Fruit fly (Drosophila melanogaster) whole organism, embryonic: ENCODE measurements around the gene Baldspot.

Source experiments
- Antp ChIP-seq: fragments of 200-800 bp; sonication (Bioruptor generic); optimal IDR thresholded peaks from 3 replicates; lab custom pipeline; 2016; ENCODE audit warnings: missing biosample characterization, missing genetic modification characterization
- BtbVII ChIP-seq: fragments of 200-800 bp; sonication (Bioruptor generic); optimal IDR thresholded peaks from 3 replicates; lab custom pipeline; 2017; ENCODE audit warnings: missing biosample characterization, mild to moderate bottlenecking, missing genetic modification characterization
- Bteb2 ChIP-seq: fragments of 200-800 bp; sonication (Bioruptor generic); optimal IDR thresholded peaks from 2 replicates; lab custom pipeline; 2016; ENCODE audit warnings: missing biosample characterization, missing genetic modification characterization
- CG11247 ChIP-seq: fragments of 200-800 bp; sonication (Bioruptor generic); IDR thresholded peaks from 2 replicates; pipeline ENCODE4 v1.3.6; 2022; ENCODE audit warnings: missing biosample characterization, missing genetic modification characterization
- CG11695 ChIP-seq: fragments of 200-800 bp; sonication (Bioruptor generic); IDR thresholded peaks from 3 replicates; pipeline ENCODE4 v1.3.6; 2022; ENCODE audit warnings: missing biosample characterization, missing genetic modification characterization
- CG13424 ChIP-seq: fragments of 200-800 bp; sonication (Bioruptor generic); optimal IDR thresholded peaks from 2 replicates; lab custom pipeline; 2019; ENCODE audit warnings: missing biosample characterization, mild to moderate bottlenecking, missing genetic modification characterization, moderate library complexity
- CG14050 ChIP-seq: fragments of 200-800 bp; sonication (Bioruptor generic); IDR thresholded peaks from 3 replicates; pipeline ENCODE4 v1.3.6; 2022; ENCODE audit warnings: missing biosample characterization, missing genetic modification characterization
- CG17912 ChIP-seq: fragments of 200-800 bp; sonication (Bioruptor generic); optimal IDR thresholded peaks from 2 replicates; lab custom pipeline; 2018; ENCODE audit warnings: missing biosample characterization, mild to moderate bottlenecking, missing genetic modification characterization
- CG18011 ChIP-seq: fragments of 200-800 bp; sonication (Bioruptor generic); optimal IDR thresholded peaks from 2 replicates; lab custom pipeline; 2017; ENCODE audit warnings: missing biosample characterization, missing genetic modification characterization, mild to moderate bottlenecking, moderate library complexity, missing genotype
- CG1832 ChIP-seq: fragments of 200-800 bp; sonication (Bioruptor generic); optimal IDR thresholded peaks from 2 replicates; lab custom pipeline; 2017; ENCODE audit warnings: missing biosample characterization, mild to moderate bottlenecking, missing genetic modification characterization, inconsistent platforms
- CG2116 ChIP-seq: fragments of 200-800 bp; sonication (Bioruptor generic); optimal IDR thresholded peaks from 3 replicates; lab custom pipeline; 2018; ENCODE audit warnings: missing biosample characterization, mild to moderate bottlenecking, missing genetic modification characterization
- CG2129 ChIP-seq: fragments of 200-800 bp; sonication (Bioruptor generic); IDR thresholded peaks from 2 replicates; pipeline ENCODE4 v1.3.6; 2022; ENCODE audit warnings: missing biosample characterization, missing genetic modification characterization; ENCODE audit not compliant: partially characterized antibody
- CG2199 ChIP-seq: fragments of 200-800 bp; sonication (Bioruptor generic); IDR thresholded peaks from 3 replicates; pipeline ENCODE4 v1.3.6; 2022; ENCODE audit warnings: missing biosample characterization, missing genetic modification characterization
- CG31441 ChIP-seq: fragments of 200-800 bp; sonication (Bioruptor generic); IDR thresholded peaks from 2 replicates; pipeline ENCODE4 v1.3.6; 2022; ENCODE audit warnings: missing biosample characterization, missing genetic modification characterization
- CG32532 ChIP-seq: fragments of 200-800 bp; sonication (Bioruptor generic); IDR thresholded peaks from 2 replicates; pipeline ENCODE4 v1.3.6; 2022; ENCODE audit warnings: missing biosample characterization, missing genetic modification characterization
- CG33557 ChIP-seq: fragments of 200-800 bp; sonication (Bioruptor generic); optimal IDR thresholded peaks from 2 replicates; lab custom pipeline; 2019; ENCODE audit warnings: missing biosample characterization, mild to moderate bottlenecking, missing genetic modification characterization, moderate library complexity
- CG6272 ChIP-seq: fragments of 200-800 bp; sonication (Bioruptor generic); IDR thresholded peaks from 2 replicates; pipeline ENCODE4 v1.3.6; 2022; ENCODE audit warnings: missing biosample characterization, missing genetic modification characterization
- CG7745 ChIP-seq: fragments of 200-800 bp; sonication (Bioruptor generic); optimal IDR thresholded peaks from 2 replicates; lab custom pipeline; 2018; ENCODE audit warnings: missing biosample characterization, mild to moderate bottlenecking, missing genetic modification characterization, moderate library complexity
- CG7928 ChIP-seq: fragments of 200-800 bp; sonication (Bioruptor generic); optimal IDR thresholded peaks from 2 replicates; lab custom pipeline; 2017; ENCODE audit warnings: missing biosample characterization, mild to moderate bottlenecking, missing genetic modification characterization
- CG8281 ChIP-seq: fragments of 200-800 bp; sonication (Bioruptor generic); optimal IDR thresholded peaks from 2 replicates; lab custom pipeline; 2018; ENCODE audit warnings: missing biosample characterization, mild to moderate bottlenecking, missing genetic modification characterization, moderate library complexity
- CG8290 ChIP-seq, 3 experiments: fragments of 200-800 bp; sonication (Bioruptor generic); optimal IDR thresholded peaks; 2 replicates each; lab custom pipeline; 2016 to 2019; ENCODE audit warnings: missing biosample characterization in 3 of 3, missing genetic modification characterization in 3 of 3, mild to moderate bottlenecking in 2 of 3, moderate library complexity in 1 of 3
- Camta ChIP-seq: fragments of 200-800 bp; sonication (Bioruptor generic); optimal IDR thresholded peaks from 2 replicates; lab custom pipeline; 2016; ENCODE audit warnings: missing biosample characterization, missing genetic modification characterization
- CkIIα-i1 ChIP-seq: fragments of 200-800 bp; sonication (Bioruptor generic); IDR thresholded peaks from 2 replicates; pipeline ENCODE4 v1.3.6; 2022; ENCODE audit warnings: missing biosample characterization, missing genetic modification characterization
- Elba2 ChIP-seq: fragments of 200-800 bp; sonication (Bioruptor generic); optimal IDR thresholded peaks from 3 replicates; lab custom pipeline; 2016; ENCODE audit warnings: missing biosample characterization, missing genetic modification characterization
- HLH4C ChIP-seq: fragments of 200-800 bp; sonication (Bioruptor generic); IDR thresholded peaks from 3 replicates; pipeline ENCODE4 v1.3.6; 2022; ENCODE audit warnings: missing biosample characterization, missing genetic modification characterization; ENCODE audit not compliant: partially characterized antibody
- Hey ChIP-seq: fragments of 200-800 bp; sonication (Bioruptor generic); optimal IDR thresholded peaks from 3 replicates; lab custom pipeline; 2018; ENCODE audit warnings: missing biosample characterization, mild to moderate bottlenecking, missing genetic modification characterization
- Mrtf ChIP-seq: fragments of 200-800 bp; sonication (Bioruptor generic); IDR thresholded peaks from 3 replicates; pipeline ENCODE4 v1.3.6; 2022; ENCODE audit warnings: missing biosample characterization, missing genetic modification characterization
- NC2β ChIP-seq: fragments of 200-800 bp; sonication (Bioruptor generic); optimal IDR thresholded peaks from 2 replicates; lab custom pipeline; 2016; ENCODE audit warnings: missing biosample characterization, missing genetic modification characterization
- Nf-YB ChIP-seq: fragments of 200-800 bp; sonication (Bioruptor generic); optimal IDR thresholded peaks from 3 replicates; lab custom pipeline; 2019; ENCODE audit warnings: missing biosample characterization, mild to moderate bottlenecking, missing genetic modification characterization, moderate library complexity
- Rfx ChIP-seq: fragments of 200-800 bp; sonication (Bioruptor generic); IDR thresholded peaks from 2 replicates; pipeline ENCODE4 v1.3.6; 2022; ENCODE audit warnings: missing biosample characterization, missing genetic modification characterization
- Stat92E ChIP-seq, 3 experiments: fragments of >200 bp in 2 of 3; fragments of 200-800 bp in 1 of 3; sonication (Bioruptor generic) in 1 of 3; optimal IDR thresholded peaks; 2 replicates each; lab custom pipeline; 2017 to 2019; ENCODE audit warnings: missing biosample characterization in 3 of 3, missing genetic modification characterization in 3 of 3, mild to moderate bottlenecking in 1 of 3, moderate library complexity in 1 of 3
- al ChIP-seq: fragments of 200-800 bp; sonication (Bioruptor generic); IDR thresholded peaks from 2 replicates; pipeline ENCODE4 v1.3.6; 2022; ENCODE audit warnings: missing biosample characterization, missing genetic modification characterization
- amos ChIP-seq: fragments of 200-800 bp; sonication (Bioruptor generic); IDR thresholded peaks from 2 replicates; pipeline ENCODE4 v1.3.6; 2022; ENCODE audit warnings: missing biosample characterization, missing genetic modification characterization; ENCODE audit not compliant: partially characterized antibody
- cg ChIP-seq: fragments of 200-800 bp; sonication (Bioruptor generic); optimal IDR thresholded peaks from 3 replicates; lab custom pipeline; 2019; ENCODE audit warnings: missing biosample characterization, mild to moderate bottlenecking, missing genetic modification characterization, moderate library complexity
- ci ChIP-seq: fragments of 200-800 bp; sonication (Bioruptor generic); IDR thresholded peaks from 3 replicates; pipeline ENCODE4 v1.3.6; 2022; ENCODE audit warnings: missing biosample characterization, missing genetic modification characterization
- crol ChIP-seq: fragments of 200-800 bp; sonication (Bioruptor generic); IDR thresholded peaks from 2 replicates; pipeline ENCODE4 v1.3.6; 2022; ENCODE audit warnings: missing biosample characterization, missing genetic modification characterization
- danr ChIP-seq: fragments of 200-800 bp; sonication (Bioruptor generic); IDR thresholded peaks from 2 replicates; pipeline ENCODE4 v1.3.6; 2022; ENCODE audit warnings: missing biosample characterization, missing genetic modification characterization
- dimm ChIP-seq: fragments of 200-800 bp; sonication (Bioruptor generic); IDR thresholded peaks from 2 replicates; pipeline ENCODE4 v1.3.6; 2022; ENCODE audit warnings: missing biosample characterization, missing genetic modification characterization
- fd96Cb ChIP-seq: fragments of 200-800 bp; sonication (Bioruptor generic); optimal IDR thresholded peaks from 2 replicates; lab custom pipeline; 2018; ENCODE audit warnings: missing biosample characterization, mild to moderate bottlenecking, missing genetic modification characterization, moderate library complexity
- gem ChIP-seq: fragments of 200-800 bp; sonication (Bioruptor generic); optimal IDR thresholded peaks from 2 replicates; lab custom pipeline; 2019; ENCODE audit warnings: missing biosample characterization, mild to moderate bottlenecking, missing genetic modification characterization, moderate library complexity
- her ChIP-seq: fragments of 200-800 bp; sonication (Bioruptor generic); optimal IDR thresholded peaks from 2 replicates; lab custom pipeline; 2016; ENCODE audit warnings: missing biosample characterization, missing genetic modification characterization
- jumu ChIP-seq: fragments of 200-800 bp; sonication (Bioruptor generic); optimal IDR thresholded peaks from 3 replicates; lab custom pipeline; 2016; ENCODE audit warnings: missing biosample characterization, missing genetic modification characterization
- kay ChIP-seq: fragments of 200-800 bp; sonication (Bioruptor generic); optimal IDR thresholded peaks from 2 replicates; lab custom pipeline; 2016; ENCODE audit warnings: missing biosample characterization, missing genetic modification characterization
- lilli ChIP-seq: fragments of 200-800 bp; sonication (Bioruptor generic); optimal IDR thresholded peaks from 3 replicates; lab custom pipeline; 2016; ENCODE audit warnings: missing biosample characterization, missing genetic modification characterization
- lmd ChIP-seq: fragments of 200-800 bp; sonication (Bioruptor generic); IDR thresholded peaks from 2 replicates; pipeline ENCODE4 v1.3.6; 2022; ENCODE audit warnings: missing biosample characterization, missing genetic modification characterization
- mirr ChIP-seq: fragments of 200-800 bp; sonication (Bioruptor generic); optimal IDR thresholded peaks from 3 replicates; lab custom pipeline; 2018; ENCODE audit warnings: missing biosample characterization, mild to moderate bottlenecking, missing genetic modification characterization
- prd ChIP-seq, 3 experiments: fragments of >200 bp in 2 of 3; fragments of 200-800 bp in 1 of 3; sonication (Bioruptor generic) in 1 of 3; optimal IDR thresholded peaks in 2 of 3; IDR thresholded peaks in 1 of 3; 2 replicates in 2 of 3; 3 replicates in 1 of 3; pipeline versions ENCODE4 v1.3.6 to Lab custom; 2017 to 2022; ENCODE audit warnings: missing biosample characterization in 1 of 3, missing genetic modification characterization in 1 of 3
- sna ChIP-seq: fragments of 200-800 bp; sonication (Bioruptor generic); IDR thresholded peaks from 2 replicates; pipeline ENCODE4 v1.3.6; 2022; ENCODE audit warnings: missing biosample characterization, missing genetic modification characterization; ENCODE audit not compliant: partially characterized antibody
- unpg ChIP-seq: fragments of 200-800 bp; sonication (Bioruptor generic); optimal IDR thresholded peaks from 3 replicates; lab custom pipeline; 2018; ENCODE audit warnings: missing biosample characterization, mild to moderate bottlenecking, missing genetic modification characterization, moderate library complexity
- zfh1 ChIP-seq: fragments of 200-800 bp; sonication (Bioruptor generic); IDR thresholded peaks from 3 replicates; pipeline ENCODE4 v1.3.6; 2022; ENCODE audit warnings: missing biosample characterization, missing genetic modification characterization

The Baldspot gene

dm6 chr3L:16612972-16613371 lies 48.4 kb downstream of the Baldspot start (continued):
- TF ChIP-seq al: 0 out of 2 replicates have a peak, but pooled peaks have one; percentile 31
- TF ChIP-seq Elba2 (GFP tag; lab: Kevin White, UChicago): no peak
- no peak for TF ChIP-seq amos (GFP tag; lab: Robert Waterston, UW)
- no peak for TF ChIP-seq CG8281
- TF ChIP-seq Stat92E (GFP tag; optimal IDR thresholded peaks at IDR 0.05; lab: Kevin White, UChicago): no peak
- TF ChIP-seq ci (GFP tag; lab: Robert Waterston, UW): peak; percentile 10; the same call in 1 of the 3 replicates
- TF ChIP-seq gem (tag; lab: Kevin White, UChicago): no peak
- TF ChIP-seq Camta (GFP tag; lab: Kevin White, UChicago): no peak
- no peak for TF ChIP-seq CG7745
- no peak for TF ChIP-seq sna
- no peak for TF ChIP-seq Bteb2
- TF ChIP-seq CG14050: no peak
- TF ChIP-seq crol (GFP tag; lab: Robert Waterston, UW): peak; percentile 59
- peak; percentile 59 for TF ChIP-seq CG32532 (GFP tag; lab: Robert Waterston, UW)
- TF ChIP-seq CG18011 (GFP tag; lab: Kevin White, UChicago): no peak
- TF ChIP-seq unpg (GFP tag; lab: Kevin White, UChicago): no peak
- no peak for TF ChIP-seq CG17912 (GFP tag; lab: Kevin White, UChicago)
- TF ChIP-seq CG8290 (GFP tag; optimal IDR thresholded peaks at IDR 0.05; lab: Kevin White, UChicago): no peak
- peak in 1 of 2 experiments; percentile 59 for TF ChIP-seq CG8290 (tag; optimal IDR thresholded peaks at IDR 0.05; lab: Kevin White, UChicago)
- no peak for TF ChIP-seq fd96Cb
- TF ChIP-seq kay (GFP tag; lab: Kevin White, UChicago): peak; percentile 62
- no peak for TF ChIP-seq CkIIα-i1 (GFP tag; lab: Robert Waterston, UW)
- TF ChIP-seq NC2β (GFP tag; lab: Kevin White, UChicago): no peak
- no peak for TF ChIP-seq Nf-YB (GFP tag; lab: Kevin White, UChicago)
- no peak for TF ChIP-seq lmd (GFP tag; lab: Robert Waterston, UW)
- no peak for TF ChIP-seq mirr (GFP tag; lab: Kevin White, UChicago)
- TF ChIP-seq HLH4C (GFP tag; lab: Robert Waterston, UW): 0 out of 3 replicates have a peak, but pooled peaks have one; percentile 21
- TF ChIP-seq lilli: peak; percentile 17
- TF ChIP-seq danr (GFP tag; lab: Robert Waterston, UW): no peak
- TF ChIP-seq prd (optimal IDR thresholded peaks at IDR 0.05; lab: Kevin White, UChicago): no peak
- 0 out of 3 replicates have a peak, but pooled peaks have one; percentile 24 for TF ChIP-seq prd (GFP tag; IDR thresholded peaks at IDR 0.05; lab: Robert Waterston, UW)
- TF ChIP-seq CG2199 (GFP tag; lab: Robert Waterston, UW): no peak
- no peak for TF ChIP-seq CG31441
- TF ChIP-seq CG11695 (GFP tag; lab: Robert Waterston, UW): no peak
- no peak for TF ChIP-seq CG13424
- no peak for TF ChIP-seq her
- TF ChIP-seq CG2116: no peak
- TF ChIP-seq CG11247 (GFP tag; lab: Robert Waterston, UW): no peak
- TF ChIP-seq CG33557 (GFP tag; lab: Kevin White, UChicago): no peak
- no peak for TF ChIP-seq CG2129 (GFP tag; lab: Robert Waterston, UW)
- TF ChIP-seq BtbVII (GFP tag; lab: Kevin White, UChicago): no peak
- TF ChIP-seq cg (GFP tag; lab: Kevin White, UChicago): peak; percentile 61
- no peak for TF ChIP-seq Antp (GFP tag; lab: Kevin White, UChicago)
- no peak for TF ChIP-seq zfh1 (GFP tag; lab: Robert Waterston, UW)
- peak; percentile 88 for TF ChIP-seq CG7928 (GFP tag; lab: Kevin White, UChicago)
- no peak for TF ChIP-seq Hey
- no peak for TF ChIP-seq CG6272 (GFP tag; lab: Robert Waterston, UW)
- no peak for TF ChIP-seq dimm (GFP tag; lab: Robert Waterston, UW)
- no peak for TF ChIP-seq CG1832 (GFP tag; lab: Kevin White, UChicago)
- no peak for TF ChIP-seq jumu (GFP tag; lab: Kevin White, UChicago)
- peak; percentile 47; the same call in 1 of the 2 replicates for TF ChIP-seq Rfx (GFP tag; lab: Robert Waterston, UW)
- no peak for TF ChIP-seq Mrtf (GFP tag; lab: Robert Waterston, UW)
